Worm (Caenorhabditis elegans): ENCODE measurements around the gene nhr-253.

Gene nhr-253

DNA sequence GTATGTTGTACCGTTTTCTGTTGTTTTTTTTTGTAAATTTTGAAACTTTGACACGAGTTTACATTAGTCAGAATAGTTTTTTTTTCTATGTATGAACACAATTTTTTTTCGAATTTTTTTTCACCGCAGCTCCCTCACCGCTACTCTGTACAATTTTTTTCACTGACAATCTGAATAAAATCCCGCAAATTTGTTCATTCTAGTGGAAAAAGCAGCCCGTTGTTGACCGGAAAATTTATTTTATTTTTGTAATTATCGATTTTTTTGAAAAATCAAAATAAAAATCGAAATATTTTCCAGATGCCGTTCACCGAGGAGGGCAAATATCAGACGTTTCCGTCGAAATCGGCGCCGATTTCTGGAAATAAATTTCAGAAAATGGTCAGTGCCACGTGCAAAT is 36.9 kb upstream of the nhr-253 start, which contains the start of gene T22H9.1:
Gene T22H9.1 (plus strand): TSS at position 301 of the 400 bp plus-strand sequence.
- no peak for TF ChIP-seq nhr-25 (tag; optimal IDR thresholded peaks at IDR 0.05)

DNA sequence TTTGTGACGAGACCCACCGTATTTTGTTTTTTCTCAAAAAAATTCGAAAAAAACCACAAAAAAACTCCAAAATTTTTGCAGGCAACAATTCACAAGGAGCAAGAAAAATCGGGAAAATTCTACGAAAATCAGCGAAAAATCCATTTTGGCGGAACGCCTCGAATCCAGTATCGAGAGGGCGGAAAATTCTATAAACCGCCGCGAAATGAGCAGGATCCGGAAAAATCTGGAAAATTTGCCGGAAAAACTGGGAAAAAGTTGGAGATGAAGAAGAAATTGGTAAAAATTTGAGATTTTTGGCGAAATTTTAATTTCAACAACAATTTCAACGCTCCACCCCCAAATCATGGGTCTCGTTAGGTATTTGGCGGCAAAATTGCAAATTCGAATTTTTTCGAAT is 36.3 kb upstream of the nhr-253 start:
- TF ChIP-seq alr-1 (tag; optimal IDR thresholded peaks at IDR 0.05) (no peak), aly-2 (tag; optimal IDR thresholded peaks at IDR 0.05) (no peak), nhr-25 (tag; optimal IDR thresholded peaks at IDR 0.05) (no peak), peb-1 (tag; optimal IDR thresholded peaks at IDR 0.05) (no peak), elt-3 (tag; optimal IDR thresholded peaks at IDR 0.05) (no peak), nhr-21 (tag; optimal IDR thresholded peaks at IDR 0.05) (no peak), mbf-1 (tag; optimal IDR thresholded peaks at IDR 0.05) (no peak), sma-9 (GFP tag; optimal IDR thresholded peaks at IDR 0.05) (no peak), sma-9 (tag; optimal IDR thresholded peaks at IDR 0.05) (no peak), nhr-6 (tag; optimal IDR thresholded peaks at IDR 0.05) (no peak), unc-62 (GFP tag; optimal IDR thresholded peaks at IDR 0.05) (no peak), nhr-129 (tag; optimal IDR thresholded peaks at IDR 0.05) (no peak), skn-1 (tag; optimal IDR thresholded peaks at IDR 0.05) (no peak), gmeb-1 (tag; optimal IDR thresholded peaks at IDR 0.05) (no peak)

DNA sequence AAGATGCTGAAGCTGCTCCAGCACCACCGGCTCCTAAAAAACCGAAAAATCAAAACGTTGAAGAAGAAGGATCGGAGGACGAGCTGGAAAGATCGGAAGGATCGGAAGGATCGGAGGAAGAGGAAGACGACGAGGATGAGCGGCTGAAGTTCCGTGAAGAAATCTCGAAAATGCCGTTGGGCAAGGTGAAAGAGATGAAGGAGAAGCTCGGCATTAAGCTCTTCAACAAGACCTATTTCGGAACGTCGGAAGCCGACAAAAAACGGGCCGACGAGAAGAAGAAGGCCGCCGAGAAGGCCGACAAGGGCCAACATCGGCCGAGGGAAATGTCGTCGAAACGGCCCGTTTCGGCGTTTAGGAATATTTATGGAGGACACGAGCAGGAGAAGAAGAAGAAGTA is 35.1 kb upstream of the nhr-253 start:
- TF ChIP-seq nhr-10 (tag; optimal IDR thresholded peaks at IDR 0.05) = no peak
- no peak for TF ChIP-seq egl-27 (tag; optimal IDR thresholded peaks at IDR 0.05)
- no peak for TF ChIP-seq nhr-11 (tag; optimal IDR thresholded peaks at IDR 0.05)

DNA sequence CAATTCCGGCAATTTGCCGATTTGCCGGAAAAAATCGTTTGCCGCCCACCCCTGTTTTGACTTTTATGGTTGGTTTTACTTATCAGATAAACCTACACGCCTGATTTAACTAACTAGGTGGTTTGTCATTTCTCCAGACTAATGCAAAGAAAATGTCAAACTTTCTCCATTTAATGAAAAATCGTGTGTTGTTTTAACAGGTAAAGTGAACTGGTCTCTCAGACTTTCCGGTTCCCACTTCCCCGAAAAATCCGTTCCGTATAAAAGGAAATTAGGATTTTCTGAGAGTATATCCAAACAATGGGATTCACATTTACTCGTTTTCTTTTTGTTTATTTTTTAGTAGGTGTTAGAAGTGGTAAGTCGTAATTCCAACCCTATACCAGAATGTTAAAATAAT is 31.7 kb upstream of the nhr-253 start, which contains the start of gene mltn-6:
Gene mltn-6 (plus strand): TSS at position 301 of the 400 bp plus-strand sequence.
- TF ChIP-seq nhr-6 (tag; optimal IDR thresholded peaks at IDR 0.05) = no peak
- no peak for TF ChIP-seq lsy-2 (tag; optimal IDR thresholded peaks at IDR 0.05)
- no peak for TF ChIP-seq zag-1 (tag; optimal IDR thresholded peaks at IDR 0.05)
- no peak for TF ChIP-seq ztf-11 (tag; optimal IDR thresholded peaks at IDR 0.05)
- TF ChIP-seq ZK546.5 (tag; optimal IDR thresholded peaks at IDR 0.05) = no peak
- TF ChIP-seq lin-11 (tag; optimal IDR thresholded peaks at IDR 0.05) = no peak
- TF ChIP-seq nhr-12 (tag; optimal IDR thresholded peaks at IDR 0.05) = no peak
- no peak for TF ChIP-seq nhr-77 (tag; optimal IDR thresholded peaks at IDR 0.05)

DNA sequence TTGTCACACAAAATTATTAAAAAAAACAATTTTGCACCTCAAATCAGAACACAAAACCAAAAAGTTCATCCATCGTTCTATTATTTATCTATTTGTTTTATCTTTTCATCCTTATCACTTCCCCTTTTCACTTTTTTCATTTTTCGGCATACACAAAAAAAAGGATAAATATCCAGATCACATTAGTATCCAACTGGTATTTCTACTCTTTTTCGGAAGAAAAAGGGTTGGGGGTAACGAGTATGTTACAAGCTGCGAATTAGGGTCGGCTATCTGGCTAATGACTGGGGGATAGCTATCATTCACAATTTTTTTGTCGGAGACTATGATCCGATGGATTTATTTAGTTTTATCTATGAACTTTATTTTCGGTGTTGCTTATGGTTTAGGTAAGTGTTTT is 26.4 kb upstream of the nhr-253 start, which contains the start of gene mltn-7:
Gene mltn-7 (plus strand): TSS at position 301 of the 400 bp plus-strand sequence.
- TF ChIP-seq nhr-23 (tag; optimal IDR thresholded peaks at IDR 0.05) (no peak), ama-1 (optimal IDR thresholded peaks at IDR 0.05) (no peak), nhr-12 (tag; optimal IDR thresholded peaks at IDR 0.05) (no peak), nhr-6 (tag; optimal IDR thresholded peaks at IDR 0.05) (no peak), unc-39 (tag; optimal IDR thresholded peaks at IDR 0.05) (no peak), ztf-11 (tag; optimal IDR thresholded peaks at IDR 0.05) (no peak), nhr-77 (tag; optimal IDR thresholded peaks at IDR 0.05) (no peak), ZK546.5 (tag; optimal IDR thresholded peaks at IDR 0.05) (no peak), ztf-1 (GFP tag; conservative IDR thresholded peaks at IDR 0.05) (no peak), snpc-4 (tag; optimal IDR thresholded peaks at IDR 0.05) (no peak), unc-62 (GFP tag; optimal IDR thresholded peaks at IDR 0.05) (no peak), alr-1 (tag; optimal IDR thresholded peaks at IDR 0.05) (no peak), egl-27 (tag; optimal IDR thresholded peaks at IDR 0.05) (no peak), elt-3 (tag; optimal IDR thresholded peaks at IDR 0.05) (no peak), Y55F3AM.14 (GFP tag; optimal IDR thresholded peaks at IDR 0.05) (no peak)

DNA sequence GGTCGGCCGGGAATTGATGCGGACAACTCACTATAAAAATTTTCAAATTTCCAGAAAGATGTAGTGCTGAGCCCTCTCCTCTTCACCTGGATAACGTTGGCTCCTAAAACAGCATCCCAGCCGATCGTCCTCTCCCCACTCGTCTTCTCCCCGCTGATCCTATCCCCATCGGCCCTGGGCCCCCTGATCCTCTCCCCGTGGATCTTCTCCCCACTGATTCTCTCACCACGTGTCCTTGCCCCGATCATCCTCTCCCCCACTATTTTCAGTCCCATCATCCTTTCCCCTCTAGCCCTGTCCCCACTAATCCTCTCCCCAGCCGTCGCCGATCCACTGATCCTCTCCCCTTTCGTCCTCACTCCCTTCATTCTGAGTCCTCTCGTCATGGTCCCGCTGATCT is 23.2 kb upstream of the nhr-253 start:
- TF ChIP-seq ceh-82 (tag; optimal IDR thresholded peaks at IDR 0.05) (no peak), nhr-6 (tag; optimal IDR thresholded peaks at IDR 0.05) (no peak), nhr-23 (tag; optimal IDR thresholded peaks at IDR 0.05) (no peak), C34F6.9 (tag; optimal IDR thresholded peaks at IDR 0.05) (no peak), lin-39 (tag; optimal IDR thresholded peaks at IDR 0.05) (no peak), dmd-4 (tag; optimal IDR thresholded peaks at IDR 0.05) (no peak), aly-2 (tag; optimal IDR thresholded peaks at IDR 0.05) (no peak), zag-1 (tag; optimal IDR thresholded peaks at IDR 0.05) (no peak), mbf-1 (tag; optimal IDR thresholded peaks at IDR 0.05) (no peak), unc-55 (GFP tag; optimal IDR thresholded peaks at IDR 0.05) (no peak), sma-9 (GFP tag; optimal IDR thresholded peaks at IDR 0.05) (no peak), sma-9 (tag; optimal IDR thresholded peaks at IDR 0.05) (no peak), ceh-16 (tag; optimal IDR thresholded peaks at IDR 0.05) (no peak), sem-4 (tag; optimal IDR thresholded peaks at IDR 0.05) (no peak), nhr-77 (tag; optimal IDR thresholded peaks at IDR 0.05) (no peak)
